Worm (Caenorhabditis elegans) whole organism, late embryonic: Measurements from ENCODE around the gene K10D6.3.

ENCODE experiments used
- C08G9.2 ChIP-seq: sonication (generic microtip); optimal IDR thresholded peaks from 2 replicates; lab custom pipeline; 2016; ENCODE audit warnings: mild to moderate bottlenecking, missing genetic modification characterization, moderate library complexity, missing compliant biosample characterization
- F13H6.1 ChIP-seq: sonication (generic microtip); optimal IDR thresholded peaks from 2 replicates; lab custom pipeline; 2016; ENCODE audit warnings: missing genetic modification characterization, missing compliant biosample characterization
- K02D7.2 ChIP-seq: sonication (generic microtip); optimal IDR thresholded peaks from 2 replicates; lab custom pipeline; 2017; ENCODE audit warnings: mild to moderate bottlenecking, missing genetic modification characterization, missing compliant biosample characterization
- K09A11.1 ChIP-seq: sonication (generic microtip); optimal IDR thresholded peaks from 2 replicates; lab custom pipeline; 2017; ENCODE audit warnings: antibody characterized with exemption, mild to moderate bottlenecking, missing genetic modification characterization, missing compliant biosample characterization; ENCODE audit not compliant: insufficient read depth
- T23F11.4 ChIP-seq: fragments of 200-800 bp; sonication (Bioruptor generic); optimal IDR thresholded peaks from 2 replicates; lab custom pipeline; 2018; ENCODE audit warnings: mild to moderate bottlenecking, missing genetic modification characterization, missing compliant biosample characterization
- Y22D7AL.16 ChIP-seq: sonication (generic microtip); optimal IDR thresholded peaks from 2 replicates; lab custom pipeline; 2016; ENCODE audit warnings: missing genetic modification characterization, missing compliant biosample characterization
- ama-1 ChIP-seq: fragments of 150-350 bp; optimal IDR thresholded peaks from 2 replicates; lab custom pipeline; 2014
- ceh-18 ChIP-seq: sonication (generic microtip); optimal IDR thresholded peaks from 2 replicates; lab custom pipeline; 2016; ENCODE audit warnings: missing genetic modification characterization, missing compliant biosample characterization
- ceh-2 ChIP-seq: sonication (generic microtip); optimal IDR thresholded peaks from 2 replicates; lab custom pipeline; 2016; ENCODE audit warnings: missing genotype, missing genetic modification characterization, missing compliant biosample characterization
- ceh-22 ChIP-seq: sonication (generic microtip); optimal IDR thresholded peaks from 2 replicates; lab custom pipeline; 2017; ENCODE audit warnings: missing biosample characterization, missing genetic modification characterization
- ceh-24 ChIP-seq: sonication (generic microtip); optimal IDR thresholded peaks from 2 replicates; lab custom pipeline; 2016; ENCODE audit warnings: mild to moderate bottlenecking, missing genetic modification characterization, missing compliant biosample characterization
- ceh-31 ChIP-seq: sonication (generic microtip); optimal IDR thresholded peaks from 2 replicates; lab custom pipeline; 2016; ENCODE audit warnings: missing genetic modification characterization, missing compliant biosample characterization
- ceh-34 ChIP-seq: sonication (generic microtip); optimal IDR thresholded peaks from 2 replicates; lab custom pipeline; 2016; ENCODE audit warnings: mild to moderate bottlenecking, missing genetic modification characterization, missing compliant biosample characterization
- ceh-48 ChIP-seq: sonication (generic microtip); optimal IDR thresholded peaks from 2 replicates; lab custom pipeline; 2016; ENCODE audit warnings: missing genetic modification characterization, inconsistent platforms, missing compliant biosample characterization
- ceh-9 ChIP-seq: sonication (generic microtip); optimal IDR thresholded peaks from 2 replicates; lab custom pipeline; 2016; ENCODE audit warnings: mild to moderate bottlenecking, missing genetic modification characterization, inconsistent platforms, missing compliant biosample characterization
- dmd-4 ChIP-seq: sonication (generic microtip); optimal IDR thresholded peaks from 2 replicates; lab custom pipeline; 2016; ENCODE audit warnings: borderline replicate concordance, missing genetic modification characterization, missing compliant biosample characterization
- dve-1 ChIP-seq: sonication (generic microtip); optimal IDR thresholded peaks from 2 replicates; lab custom pipeline; 2017; ENCODE audit warnings: antibody characterized with exemption, mild to moderate bottlenecking, missing genetic modification characterization, missing compliant biosample characterization
- elt-4 ChIP-seq: sonication (generic microtip); optimal IDR thresholded peaks from 2 replicates; lab custom pipeline; 2016; ENCODE audit warnings: missing genetic modification characterization, missing compliant biosample characterization
- ets-4 ChIP-seq: sonication (generic microtip); optimal IDR thresholded peaks from 2 replicates; lab custom pipeline; 2016; ENCODE audit warnings: missing genetic modification characterization, missing compliant biosample characterization
- fax-1 ChIP-seq: sonication (generic microtip); optimal IDR thresholded peaks from 2 replicates; lab custom pipeline; 2016; ENCODE audit warnings: missing genotype, missing genetic modification characterization, missing compliant biosample characterization
- fkh-10 ChIP-seq: fragments of 150-350 bp; optimal IDR thresholded peaks from 2 replicates; lab custom pipeline; 2014; ENCODE audit warnings: missing biosample characterization, missing genetic modification reagents, missing genetic modification characterization
- fkh-6 ChIP-seq: sonication (generic microtip); optimal IDR thresholded peaks from 2 replicates; lab custom pipeline; 2016; ENCODE audit warnings: missing genetic modification characterization, missing compliant biosample characterization
- hlh-15 ChIP-seq: sonication (generic microtip); optimal IDR thresholded peaks from 2 replicates; lab custom pipeline; 2016; ENCODE audit warnings: missing genetic modification characterization, missing compliant biosample characterization
- hlh-30 ChIP-seq: sonication (generic microtip); optimal IDR thresholded peaks from 2 replicates; lab custom pipeline; 2017; ENCODE audit warnings: antibody characterized with exemption, missing genetic modification characterization, missing compliant biosample characterization; ENCODE audit not compliant: insufficient read depth
- hlh-8 ChIP-seq: sonication (generic microtip); optimal IDR thresholded peaks from 2 replicates; lab custom pipeline; 2016; ENCODE audit warnings: missing genotype, missing genetic modification characterization, missing compliant biosample characterization
- lim-6 ChIP-seq: sonication (generic microtip); optimal IDR thresholded peaks from 2 replicates; lab custom pipeline; 2016; ENCODE audit warnings: missing genetic modification characterization, missing compliant biosample characterization
- mec-3 ChIP-seq: sonication (generic microtip); optimal IDR thresholded peaks from 2 replicates; lab custom pipeline; 2016; ENCODE audit warnings: borderline replicate concordance, missing genetic modification characterization, missing compliant biosample characterization
- npax-4 ChIP-seq: sonication (generic microtip); optimal IDR thresholded peaks from 2 replicates; lab custom pipeline; 2016; ENCODE audit warnings: missing genetic modification characterization, missing compliant biosample characterization
- pag-3 ChIP-seq: sonication (generic microtip); optimal IDR thresholded peaks from 2 replicates; lab custom pipeline; 2016; ENCODE audit warnings: missing compliant biosample characterization, missing genetic modification characterization, borderline replicate concordance
- pat-9 ChIP-seq: fragments of 200-800 bp; sonication (Bioruptor generic); optimal IDR thresholded peaks from 2 replicates; lab custom pipeline; 2018; ENCODE audit warnings: mild to moderate bottlenecking, missing genetic modification characterization, moderate library complexity, missing compliant biosample characterization
- pha-2 ChIP-seq: sonication (generic microtip); optimal IDR thresholded peaks from 2 replicates; lab custom pipeline; 2017; ENCODE audit warnings: mild to moderate bottlenecking, missing genetic modification characterization, missing compliant biosample characterization
- pha-4 ChIP-seq: fragments of 150-350 bp; optimal IDR thresholded peaks from 2 replicates; lab custom pipeline; 2018; ENCODE audit warnings: missing biosample characterization, missing genetic modification reagents, missing genetic modification characterization
- pqm-1 ChIP-seq: sonication (generic microtip); optimal IDR thresholded peaks from 2 replicates; lab custom pipeline; 2016; ENCODE audit warnings: missing genetic modification characterization, missing compliant biosample characterization
- pros-1 ChIP-seq: fragments of 150-350 bp; optimal IDR thresholded peaks from 2 replicates; lab custom pipeline; 2014; ENCODE audit warnings: missing biosample characterization, missing genetic modification reagents, missing genetic modification characterization
- sox-2 ChIP-seq: fragments of 200-800 bp; sonication (Bioruptor generic); IDR thresholded peaks from 2 replicates; pipeline ENCODE4 v1.3.6; 2022; ENCODE audit warnings: missing genetic modification reagents, missing genetic modification characterization, missing compliant biosample characterization
- sox-4 ChIP-seq: sonication (generic microtip); optimal IDR thresholded peaks from 2 replicates; lab custom pipeline; 2017; ENCODE audit warnings: mild to moderate bottlenecking, missing genetic modification characterization, inconsistent platforms, missing compliant biosample characterization
- tbx-2 ChIP-seq: sonication (generic microtip); optimal IDR thresholded peaks from 2 replicates; lab custom pipeline; 2016; ENCODE audit warnings: missing genetic modification characterization, missing compliant biosample characterization
- tbx-7 ChIP-seq: sonication (generic microtip); optimal IDR thresholded peaks from 2 replicates; lab custom pipeline; 2016; ENCODE audit warnings: missing genotype, missing genetic modification characterization, missing compliant biosample characterization
- ttx-3 ChIP-seq: sonication (generic microtip); optimal IDR thresholded peaks from 2 replicates; lab custom pipeline; 2016; ENCODE audit warnings: missing genetic modification reagents, missing genetic modification characterization, missing compliant biosample characterization
- unc-55 ChIP-seq: sonication (generic microtip); optimal IDR thresholded peaks from 2 replicates; lab custom pipeline; 2017; ENCODE audit warnings: missing biosample characterization, missing genetic modification reagents, missing genetic modification characterization
- unc-86 ChIP-seq: sonication (generic microtip); optimal IDR thresholded peaks from 2 replicates; lab custom pipeline; 2016; ENCODE audit warnings: missing genetic modification characterization, missing compliant biosample characterization
- zip-5 ChIP-seq: sonication (generic microtip); optimal IDR thresholded peaks from 2 replicates; lab custom pipeline; 2016; ENCODE audit warnings: missing genetic modification characterization, missing compliant biosample characterization

The K10D6.3 gene

ce11 chrV:11239187-11239725 is 38.8 kb downstream of the K10D6.3 start, which contains the start of the genes dvc-1 and ima-1 (continued):
- TF ChIP-seq K02D7.2 (tag; lab: Kevin White, UChicago) (peak; percentile 62), lim-6 (tag; lab: Kevin White, UChicago) (peak; percentile 42), ceh-2 (peak; percentile 79), Y22D7AL.16 (tag; lab: Kevin White, UChicago) (peak; percentile 45), ttx-3 (tag; lab: Kevin White, UChicago) (peak; percentile 75), pros-1 (no peak), zip-5 (tag; lab: Kevin White, UChicago) (peak; percentile 68), ceh-34 (peak; percentile 87), pha-4 (tag; lab: Kevin White, UChicago) (no peak), dmd-4 (tag; lab: Kevin White, UChicago) (no peak), dve-1 (tag; lab: Kevin White, UChicago) (peak; percentile 41), unc-86 (tag; lab: Kevin White, UChicago) (peak; percentile 73), unc-55 (GFP tag; lab: Kevin White, UChicago) (no peak), hlh-30 (tag; lab: Kevin White, UChicago) (peak; percentile 70), F13H6.1 (peak; percentile 76), sox-4 (tag; lab: Kevin White, UChicago) (peak; percentile 65), fkh-6 (peak; percentile 79), T23F11.4 (peak; percentile 22), elt-4 (tag; lab: Kevin White, UChicago) (no peak), mec-3 (tag; lab: Kevin White, UChicago) (no peak), ets-4 (tag; lab: Kevin White, UChicago) (peak; percentile 23), fkh-10 (GFP tag; lab: Kevin White, UChicago) (no peak)

ce11 chrV:11241580-11241979 is 41.2 kb downstream of the K10D6.3 start, which contains the start of gene pgap-1:
Gene pgap-1, plus strand, starts transcription at chrV:11241880.
- TF ChIP-seq pha-4 (tag; lab: Kevin White, UChicago), result no peak
- TF ChIP-seq ceh-48, result no peak
- TF ChIP-seq ceh-18 (tag; lab: Kevin White, UChicago), result no peak
- TF ChIP-seq ceh-24, result no peak
- no peak for TF ChIP-seq zip-5 (tag; lab: Kevin White, UChicago)
- TF ChIP-seq hlh-30 (tag; lab: Kevin White, UChicago), result no peak
- TF ChIP-seq pqm-1 (tag; lab: Kevin White, UChicago), result no peak
- no peak for TF ChIP-seq fax-1
- no peak for TF ChIP-seq elt-4 (tag; lab: Kevin White, UChicago)
- no peak for TF ChIP-seq C08G9.2 (tag; lab: Kevin White, UChicago)
- TF ChIP-seq K09A11.1 (tag; lab: Kevin White, UChicago), result no peak
- no peak for TF ChIP-seq ama-1 (lab: Kevin White, UChicago)
- no peak for TF ChIP-seq hlh-15 (tag; lab: Kevin White, UChicago)
- no peak for TF ChIP-seq ceh-22 (tag; lab: Kevin White, UChicago)
- no peak for TF ChIP-seq fkh-6
- TF ChIP-seq hlh-8 (tag; lab: Kevin White, UChicago), result no peak
- TF ChIP-seq tbx-2 (tag; lab: Kevin White, UChicago), result no peak
- TF ChIP-seq tbx-7 (tag; lab: Kevin White, UChicago), result no peak
- no peak for TF ChIP-seq npax-4 (tag; lab: Kevin White, UChicago)
- TF ChIP-seq pha-2 (tag; lab: Kevin White, UChicago), result no peak

ce11 chrV:11244539-11244938 is 44.1 kb downstream of the K10D6.3 start, which contains the start of gene mxl-1:
Gene mxl-1, plus strand, starts transcription at chrV:11244839.
- TF ChIP-seq npax-4 (tag; lab: Kevin White, UChicago), result no peak
- no peak for TF ChIP-seq pag-3
- TF ChIP-seq ceh-31 (tag; lab: Kevin White, UChicago), result no peak
- TF ChIP-seq ceh-22 (tag; lab: Kevin White, UChicago), result no peak
- no peak for TF ChIP-seq pat-9 (tag; lab: Kevin White, UChicago)
- no peak for TF ChIP-seq unc-55 (GFP tag; lab: Kevin White, UChicago)
- TF ChIP-seq fkh-6, result no peak
- no peak for TF ChIP-seq sox-2
- no peak for TF ChIP-seq fkh-10 (GFP tag; lab: Kevin White, UChicago)
- TF ChIP-seq ceh-9 (tag; lab: Kevin White, UChicago), result no peak
- no peak for TF ChIP-seq dmd-4 (tag; lab: Kevin White, UChicago)
- no peak for TF ChIP-seq ttx-3 (tag; lab: Kevin White, UChicago)
- TF ChIP-seq hlh-15 (tag; lab: Kevin White, UChicago), result no peak
- TF ChIP-seq, all 69 proteins: peak for 0
